Fruit fly (Drosophila melanogaster) whole organism, embryonic: Measurements from ENCODE around the gene T48.

Source experiments
- CG10462 ChIP-seq: fragments of 200-800 bp; sonication (Bioruptor generic); optimal IDR thresholded peaks from 2 replicates; lab custom pipeline; 2016; ENCODE audit warnings: missing biosample characterization, missing genetic modification characterization
- CG11696 ChIP-seq: fragments of 200-800 bp; sonication (Bioruptor generic); IDR thresholded peaks from 2 replicates; pipeline ENCODE4 v1.3.6; 2022; ENCODE audit warnings: missing biosample characterization, missing genetic modification characterization
- CG12219 ChIP-seq: fragments of 200-800 bp; sonication (Bioruptor generic); optimal IDR thresholded peaks from 3 replicates; lab custom pipeline; 2018; ENCODE audit warnings: missing biosample characterization, mild to moderate bottlenecking, missing genetic modification characterization
- CG13123 ChIP-seq: fragments of 200-800 bp; sonication (Bioruptor generic); optimal IDR thresholded peaks from 2 replicates; lab custom pipeline; 2016; ENCODE audit warnings: missing biosample characterization, missing genetic modification characterization
- CG13287 ChIP-seq: fragments of 200-800 bp; sonication (Bioruptor generic); IDR thresholded peaks from 2 replicates; pipeline ENCODE4 v1.3.6; 2022; ENCODE audit warnings: missing biosample characterization, missing genetic modification characterization; ENCODE audit not compliant: partially characterized antibody
- CG13775 ChIP-seq: fragments of 200-800 bp; sonication (Bioruptor generic); optimal IDR thresholded peaks from 3 replicates; lab custom pipeline; 2017; ENCODE audit warnings: missing biosample characterization, mild to moderate bottlenecking, missing genetic modification characterization
- CG16779 ChIP-seq: fragments of 200-800 bp; sonication (Bioruptor generic); IDR thresholded peaks from 2 replicates; pipeline ENCODE4 v1.3.6; 2022; ENCODE audit warnings: missing biosample characterization, missing genetic modification characterization
- CG16815 ChIP-seq: fragments of 200-800 bp; sonication (Bioruptor generic); optimal IDR thresholded peaks from 3 replicates; lab custom pipeline; 2017; ENCODE audit warnings: missing biosample characterization, mild to moderate bottlenecking, missing genetic modification characterization
- CG16863 ChIP-seq: fragments of 200-800 bp; sonication (Bioruptor generic); optimal IDR thresholded peaks from 3 replicates; lab custom pipeline; 2016; ENCODE audit warnings: missing biosample characterization, missing genetic modification characterization
- CG17186 ChIP-seq: fragments of 200-800 bp; sonication (Bioruptor generic); optimal IDR thresholded peaks from 3 replicates; lab custom pipeline; 2017; ENCODE audit warnings: missing biosample characterization, missing genetic modification reagents, missing genetic modification characterization
- CG17385 ChIP-seq: fragments of 200-800 bp; sonication (Bioruptor generic); optimal IDR thresholded peaks from 3 replicates; lab custom pipeline; 2018; ENCODE audit warnings: missing biosample characterization, mild to moderate bottlenecking, missing genetic modification characterization
- CG17912 ChIP-seq: fragments of 200-800 bp; sonication (Bioruptor generic); optimal IDR thresholded peaks from 2 replicates; lab custom pipeline; 2018; ENCODE audit warnings: missing biosample characterization, mild to moderate bottlenecking, missing genetic modification characterization
- CG2202 ChIP-seq: fragments of 200-800 bp; sonication (Bioruptor generic); optimal IDR thresholded peaks from 2 replicates; lab custom pipeline; 2018; ENCODE audit warnings: missing biosample characterization, mild to moderate bottlenecking, missing genetic modification characterization
- CG31441 ChIP-seq: fragments of 200-800 bp; sonication (Bioruptor generic); IDR thresholded peaks from 2 replicates; pipeline ENCODE4 v1.3.6; 2022; ENCODE audit warnings: missing biosample characterization, missing genetic modification characterization
- CG3407 ChIP-seq: fragments of 200-800 bp; sonication (Bioruptor generic); optimal IDR thresholded peaks from 2 replicates; lab custom pipeline; 2018; ENCODE audit warnings: missing biosample characterization, mild to moderate bottlenecking, missing genetic modification characterization
- CG3726 ChIP-seq: fragments of 200-800 bp; sonication (Bioruptor generic); IDR thresholded peaks from 3 replicates; pipeline ENCODE4, ENCODE4 v1.3.6; 2022; ENCODE audit warnings: missing biosample characterization, missing genetic modification characterization
- CG7372 ChIP-seq: fragments of 200-800 bp; sonication (Bioruptor generic); IDR thresholded peaks from 2 replicates; pipeline ENCODE4 v1.3.6; 2022; ENCODE audit warnings: missing biosample characterization, missing genetic modification characterization
- CG8388 ChIP-seq: fragments of 200-800 bp; sonication (Bioruptor generic); optimal IDR thresholded peaks from 2 replicates; lab custom pipeline; 2019; ENCODE audit warnings: missing biosample characterization, mild to moderate bottlenecking, missing genetic modification characterization, moderate library complexity
- Deaf1 ChIP-seq: fragments of 200-800 bp; optimal IDR thresholded peaks from 3 replicates; lab custom pipeline; 2019; ENCODE audit warnings: missing biosample characterization, mild to moderate bottlenecking, missing genetic modification characterization, moderate library complexity
- Doc2 ChIP-seq: fragments of 200-800 bp; sonication (Bioruptor generic); IDR thresholded peaks from 2 replicates; pipeline ENCODE4 v1.3.6; 2022; ENCODE audit warnings: missing biosample characterization, missing genetic modification characterization
- GATAe ChIP-seq: fragments of 200-800 bp; sonication (Bioruptor generic); conservative IDR thresholded peaks from 2 replicates; pipeline ENCODE4 v1.3.6; 2022; ENCODE audit warnings: missing biosample characterization, missing genetic modification characterization
- Gsc ChIP-seq: fragments of 200-800 bp; sonication (Bioruptor generic); IDR thresholded peaks from 2 replicates; pipeline ENCODE4 v1.3.6; 2022; ENCODE audit warnings: missing biosample characterization, missing genetic modification characterization
- MESR4 ChIP-seq: fragments of 200-800 bp; sonication (Bioruptor generic); optimal IDR thresholded peaks from 2 replicates; lab custom pipeline; 2018; ENCODE audit warnings: missing biosample characterization, mild to moderate bottlenecking, missing genetic modification characterization, moderate library complexity
- Meics ChIP-seq: fragments of 200-800 bp; sonication (Bioruptor generic); optimal IDR thresholded peaks from 2 replicates; lab custom pipeline; 2017; ENCODE audit warnings: missing biosample characterization, mild to moderate bottlenecking, missing genetic modification characterization
- Ravus ChIP-seq: fragments of 200-800 bp; sonication (Bioruptor generic); IDR thresholded peaks from 2 replicates; pipeline ENCODE4 v1.3.6; 2022; ENCODE audit warnings: missing biosample characterization, missing genetic modification characterization
- Sry-δ ChIP-seq: fragments of 200-800 bp; sonication (Bioruptor generic); optimal IDR thresholded peaks from 2 replicates; lab custom pipeline; 2016; ENCODE audit warnings: missing biosample characterization, missing genetic modification characterization
- ato ChIP-seq: fragments of 200-800 bp; sonication (Bioruptor generic); IDR thresholded peaks from 2 replicates; pipeline ENCODE4 v1.3.6; 2022; ENCODE audit warnings: missing biosample characterization, missing genetic modification characterization; ENCODE audit not compliant: partially characterized antibody
- chn ChIP-seq: fragments of 200-800 bp; sonication (Bioruptor generic); optimal IDR thresholded peaks from 2 replicates; lab custom pipeline; 2016; ENCODE audit warnings: missing biosample characterization, missing genetic modification characterization
- crc ChIP-seq: fragments of 200-800 bp; sonication (Bioruptor generic); optimal IDR thresholded peaks from 2 replicates; lab custom pipeline; 2016; ENCODE audit warnings: missing biosample characterization, missing genetic modification characterization
- crp ChIP-seq, 2 experiments: fragments of 200-800 bp; sonication (Bioruptor generic); optimal IDR thresholded peaks; 2 replicates in 1 of 2; 3 replicates in 1 of 2; lab custom pipeline; 2017; ENCODE audit warnings: missing biosample characterization in 2 of 2, missing genetic modification characterization in 2 of 2, mild to moderate bottlenecking in 1 of 2, moderate library complexity in 1 of 2
- cwo ChIP-seq: fragments of 200-800 bp; sonication (Bioruptor generic); optimal IDR thresholded peaks from 3 replicates; lab custom pipeline; 2017; ENCODE audit warnings: missing biosample characterization, missing genetic modification characterization, mild to moderate bottlenecking, moderate library complexity, missing genetic modification reagents
- esg ChIP-seq: fragments of 200-800 bp; sonication (Bioruptor generic); conservative IDR thresholded peaks from 2 replicates; pipeline ENCODE4 v1.3.6; 2022; ENCODE audit warnings: missing biosample characterization, missing genetic modification characterization
- fd96Cb ChIP-seq: fragments of 200-800 bp; sonication (Bioruptor generic); optimal IDR thresholded peaks from 2 replicates; lab custom pipeline; 2018; ENCODE audit warnings: missing biosample characterization, mild to moderate bottlenecking, missing genetic modification characterization, moderate library complexity
- fu2 ChIP-seq: fragments of 200-800 bp; sonication (Bioruptor generic); optimal IDR thresholded peaks from 2 replicates; lab custom pipeline; 2016; ENCODE audit warnings: missing biosample characterization, missing genetic modification characterization
- grau ChIP-seq: fragments of 200-800 bp; optimal IDR thresholded peaks from 3 replicates; lab custom pipeline; 2019; ENCODE audit warnings: missing biosample characterization, mild to moderate bottlenecking, missing genetic modification characterization, moderate library complexity
- gro ChIP-seq: fragments of 200-800 bp; sonication (Bioruptor generic); optimal IDR thresholded peaks from 2 replicates; lab custom pipeline; 2016; ENCODE audit warnings: missing biosample characterization, missing genetic modification characterization
- h ChIP-seq: fragments of >200 bp; optimal IDR thresholded peaks from 2 replicates; lab custom pipeline; 2017
- ham ChIP-seq: fragments of 200-800 bp; sonication (Bioruptor generic); IDR thresholded peaks from 2 replicates; pipeline ENCODE4 v1.3.6; 2022; ENCODE audit warnings: missing biosample characterization, missing genetic modification characterization
- nau ChIP-seq: fragments of 200-800 bp; sonication (Bioruptor generic); optimal IDR thresholded peaks from 3 replicates; lab custom pipeline; 2017; ENCODE audit warnings: missing biosample characterization, mild to moderate bottlenecking, missing genetic modification characterization, missing genetic modification reagents
- oc ChIP-seq: fragments of 200-800 bp; sonication (Bioruptor generic); optimal IDR thresholded peaks from 2 replicates; lab custom pipeline; 2018; ENCODE audit warnings: missing biosample characterization, mild to moderate bottlenecking, missing genetic modification characterization, moderate library complexity
- otp ChIP-seq: fragments of 200-800 bp; sonication (Bioruptor generic); IDR thresholded peaks from 3 replicates; pipeline ENCODE4, ENCODE4 v1.3.6; 2022; ENCODE audit warnings: missing biosample characterization, missing genetic modification characterization
- pan ChIP-seq, 4 experiments: fragments of >200 bp in 3 of 4; fragments of 200-800 bp in 1 of 4; sonication (Bioruptor generic) in 1 of 4; optimal IDR thresholded peaks in 3 of 4; IDR thresholded peaks in 1 of 4; 2 replicates each; pipeline versions ENCODE4 v1.3.6 to Lab custom; 2017 to 2022; ENCODE audit warnings: missing biosample characterization in 2 of 4, missing genetic modification characterization in 2 of 4, mixed read lengths in 1 of 4
- ro ChIP-seq: fragments of 200-800 bp; sonication (Bioruptor generic); IDR thresholded peaks from 2 replicates; pipeline ENCODE4 v1.3.6; 2022; ENCODE audit warnings: missing biosample characterization, missing genetic modification characterization
- run ChIP-seq: fragments of 200-800 bp; sonication (Bioruptor generic); optimal IDR thresholded peaks from 3 replicates; lab custom pipeline; 2018; ENCODE audit warnings: missing biosample characterization, mild to moderate bottlenecking, missing genetic modification characterization
- salm ChIP-seq: fragments of 200-800 bp; sonication (Bioruptor generic); optimal IDR thresholded peaks from 2 replicates; lab custom pipeline; 2018; ENCODE audit warnings: missing biosample characterization, mild to moderate bottlenecking, missing genetic modification characterization
- sisA ChIP-seq: fragments of 200-800 bp; sonication (Bioruptor generic); IDR thresholded peaks from 2 replicates; pipeline ENCODE4 v1.3.6; 2022; ENCODE audit warnings: missing biosample characterization, missing genetic modification characterization
- ssp ChIP-seq: fragments of 200-800 bp; sonication (Bioruptor generic); IDR thresholded peaks from 2 replicates; pipeline ENCODE4 v1.3.6; 2022; ENCODE audit warnings: missing biosample characterization, missing genetic modification characterization
- tna ChIP-seq: fragments of 200-800 bp; sonication (Bioruptor generic); IDR thresholded peaks from 2 replicates; pipeline ENCODE4 v1.3.6; 2022; ENCODE audit warnings: missing biosample characterization, missing genetic modification characterization; ENCODE audit not compliant: partially characterized antibody
- tup ChIP-seq: fragments of 200-800 bp; sonication (Bioruptor generic); optimal IDR thresholded peaks from 2 replicates; lab custom pipeline; 2016; ENCODE audit warnings: missing biosample characterization, mild to moderate bottlenecking, missing genetic modification characterization, moderate library complexity
- twi ChIP-seq: fragments of 200-800 bp; optimal IDR thresholded peaks from 2 replicates; lab custom pipeline; 2019; ENCODE audit warnings: missing biosample characterization, mild to moderate bottlenecking, missing genetic modification characterization, moderate library complexity
- vnd ChIP-seq: fragments of 200-800 bp; sonication (Bioruptor generic); IDR thresholded peaks from 3 replicates; pipeline ENCODE4 v1.3.6; 2022; ENCODE audit warnings: missing biosample characterization, missing genetic modification characterization; ENCODE audit not compliant: partially characterized antibody

Gene T48

DNA sequence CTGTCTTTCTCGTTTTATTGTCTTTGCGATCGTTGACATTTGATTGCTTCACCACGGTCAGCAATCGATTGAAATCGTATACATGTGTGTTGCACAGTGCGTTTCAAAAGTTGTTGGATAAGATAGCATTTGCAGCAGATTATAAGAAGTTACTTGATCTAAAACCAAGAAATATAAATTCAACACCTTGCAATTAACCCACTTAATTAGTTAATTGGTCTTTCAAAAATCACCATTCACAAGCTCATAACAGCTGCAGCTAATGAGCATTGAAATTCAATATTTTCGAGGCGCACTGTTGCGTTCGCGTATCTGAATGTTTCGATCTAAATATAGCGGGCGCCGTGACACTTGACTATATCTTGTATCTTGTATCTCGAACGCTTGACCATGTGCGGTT is 11.2 kb downstream of the T48 start (continued):
- TF ChIP-seq ro (GFP tag; lab: Robert Waterston, UW) (no peak), crp (GFP tag; optimal IDR thresholded peaks at IDR 0.05; lab: Kevin White, UChicago) (no peak), gro (GFP tag; lab: Kevin White, UChicago) (no peak), cwo (GFP tag; lab: Kevin White, UChicago) (no peak), chn (GFP tag; lab: Kevin White, UChicago) (peak; percentile 14), GATAe (GFP tag; lab: Robert Waterston, UW) (no peak), CG16863 (GFP tag; lab: Kevin White, UChicago) (no peak), CG16779 (GFP tag; lab: Robert Waterston, UW) (no peak), salm (tag; lab: Kevin White, UChicago) (no peak), h (no peak), fd96Cb (tag; lab: Kevin White, UChicago) (peak; percentile 52), vnd (GFP tag; lab: Robert Waterston, UW) (no peak), CG13123 (GFP tag; lab: Kevin White, UChicago) (no peak), CG13775 (peak; percentile 18), grau (peak; percentile 59), CG2202 (tag; lab: Kevin White, UChicago) (no peak), CG31441 (peak; percentile 28; the same call in 1 of the 2 replicates), crc (GFP tag; lab: Kevin White, UChicago) (no peak), ssp (GFP tag; lab: Robert Waterston, UW) (no peak), ato (GFP tag; lab: Robert Waterston, UW) (no peak), Ravus (GFP tag; lab: Robert Waterston, UW) (no peak), Meics (GFP tag; lab: Kevin White, UChicago) (peak; percentile 28), ham (GFP tag; lab: Robert Waterston, UW) (no peak), esg (GFP tag; lab: Robert Waterston, UW) (peak; percentile 30; the same call in 1 of the 2 replicates), Deaf1 (no peak), otp (0 out of 3 replicates have a peak, but pooled peaks have one; percentile 27), CG10462 (no peak), MESR4 (GFP tag; lab: Kevin White, UChicago) (no peak), CG8388 (GFP tag; lab: Kevin White, UChicago) (peak; percentile 99), Gsc (GFP tag; lab: Robert Waterston, UW) (no peak), CG17912 (no peak), run (tag; lab: Kevin White, UChicago) (no peak), CG12219 (GFP tag; lab: Kevin White, UChicago) (peak; percentile 45), CG3726 (GFP tag; lab: Robert Waterston, UW) (no peak), oc (tag; lab: Kevin White, UChicago) (no peak), pan (optimal IDR thresholded peaks at IDR 0.05; lab: Kevin White, UChicago) (no peak), pan (GFP tag; optimal IDR thresholded peaks at IDR 0.05 in 1 of 2, IDR thresholded peaks at IDR 0.05 in 1 of 2) (no peak), nau (GFP tag; lab: Kevin White, UChicago) (no peak), tna (no peak), CG16815 (GFP tag; lab: Kevin White, UChicago) (no peak), CG17385 (no peak), CG17186 (GFP tag; lab: Kevin White, UChicago) (no peak), tup (GFP tag; lab: Kevin White, UChicago) (no peak), sisA (GFP tag; lab: Robert Waterston, UW) (peak; percentile 27; the same call in 1 of the 2 replicates), Doc2 (GFP tag; lab: Robert Waterston, UW) (no peak), CG7372 (GFP tag; lab: Robert Waterston, UW) (no peak), Sry-δ (GFP tag; lab: Kevin White, UChicago) (no peak), CG13287 (GFP tag; lab: Robert Waterston, UW) (no peak), fu2 (GFP tag; lab: Kevin White, UChicago) (no peak), CG11696 (GFP tag; lab: Robert Waterston, UW) (0 out of 2 replicates have a peak, but pooled peaks have one; percentile 22), twi (tag; lab: Kevin White, UChicago) (peak; percentile 18), CG3407 (GFP tag; lab: Kevin White, UChicago) (no peak)
